Worm (Caenorhabditis elegans) whole organism, young adult: ENCODE results near the gene cdgs-1.

Source experiments
- B0035.1 ChIP-seq: sonication (generic microtip); optimal IDR thresholded peaks from 2 replicates; lab custom pipeline; 2016; ENCODE audit warnings: missing genetic modification characterization, mild to moderate bottlenecking, missing compliant biosample characterization, missing genotype, missing genetic modification reagents
- F22D6.2 ChIP-seq: sonication (generic microtip); optimal IDR thresholded peaks from 2 replicates; lab custom pipeline; 2016; ENCODE audit warnings: mild to moderate bottlenecking, missing genetic modification characterization, missing compliant biosample characterization
- F37B4.10 ChIP-seq: fragments of 200-800 bp; sonication (Bioruptor generic); IDR thresholded peaks from 2 replicates; pipeline ENCODE4 v1.3.6; 2022; ENCODE audit warnings: missing genetic modification characterization, missing compliant biosample characterization
- F39B2.1 ChIP-seq: fragments of 200-800 bp; sonication (Bioruptor generic); IDR thresholded peaks from 2 replicates; pipeline ENCODE4 v1.3.6; 2022; ENCODE audit warnings: missing genetic modification reagents, missing genetic modification characterization, missing compliant biosample characterization
- F52B5.7 ChIP-seq: sonication (generic microtip); optimal IDR thresholded peaks from 2 replicates; lab custom pipeline; 2016; ENCODE audit warnings: mild to moderate bottlenecking, missing genetic modification characterization, missing compliant biosample characterization
- F57C9.4 ChIP-seq: sonication (generic microtip); optimal IDR thresholded peaks from 2 replicates; lab custom pipeline; 2017; ENCODE audit warnings: mild to moderate bottlenecking, missing genetic modification characterization, missing compliant biosample characterization
- ZK185.1 ChIP-seq: sonication (generic microtip); optimal IDR thresholded peaks from 2 replicates; lab custom pipeline; 2016; ENCODE audit warnings: mild to moderate bottlenecking, missing genetic modification characterization, missing compliant biosample characterization; ENCODE audit not compliant: poor library complexity, severe bottlenecking
- akir-1 ChIP-seq: fragments of 200-800 bp; sonication (Bioruptor generic); optimal IDR thresholded peaks from 2 replicates; lab custom pipeline; 2018; ENCODE audit warnings: mild to moderate bottlenecking, missing genetic modification characterization, moderate library complexity, missing compliant biosample characterization
- atf-7 ChIP-seq: sonication (generic microtip); optimal IDR thresholded peaks from 2 replicates; lab custom pipeline; 2017; ENCODE audit warnings: mild to moderate bottlenecking, missing genetic modification characterization, missing compliant biosample characterization
- athp-1 ChIP-seq: sonication (generic microtip); optimal IDR thresholded peaks from 2 replicates; lab custom pipeline; 2017; ENCODE audit warnings: mild to moderate bottlenecking, missing genetic modification characterization, missing compliant biosample characterization
- attf-3 ChIP-seq: fragments of 200-800 bp; sonication (Bioruptor generic); conservative IDR thresholded peaks from 2 replicates; pipeline ENCODE4 v1.3.6; 2022; ENCODE audit warnings: missing genetic modification reagents, missing genetic modification characterization, missing compliant biosample characterization
- ceh-27 ChIP-seq: fragments of 200-800 bp; sonication (Bioruptor generic); optimal IDR thresholded peaks from 2 replicates; lab custom pipeline; 2018; ENCODE audit warnings: mild to moderate bottlenecking, missing genetic modification characterization, moderate library complexity, missing compliant biosample characterization
- ceh-40 ChIP-seq: fragments of 200-800 bp; sonication (Bioruptor generic); IDR thresholded peaks from 2 replicates; pipeline ENCODE4 v1.3.6; 2022; ENCODE audit warnings: missing genetic modification characterization, missing compliant biosample characterization
- dox-1 ChIP-seq: fragments of 200-800 bp; sonication (Bioruptor generic); IDR thresholded peaks from 2 replicates; pipeline ENCODE4 v1.3.6; 2022; ENCODE audit warnings: missing genetic modification reagents, missing genetic modification characterization, missing compliant biosample characterization
- dpl-1 ChIP-seq: fragments of 150-350 bp; optimal IDR thresholded peaks from 2 replicates; lab custom pipeline; 2014; ENCODE audit warnings: missing biosample characterization, missing genetic modification reagents, missing genetic modification characterization
- egl-18 ChIP-seq: fragments of 200-800 bp; sonication (Bioruptor generic); IDR thresholded peaks from 2 replicates; pipeline ENCODE4 v1.3.6; 2022; ENCODE audit warnings: missing genetic modification reagents, missing genetic modification characterization, missing compliant biosample characterization
- egl-44 ChIP-seq: fragments of 200-800 bp; sonication (Bioruptor generic); IDR thresholded peaks from 2 replicates; pipeline ENCODE4 v1.3.6; 2022; ENCODE audit warnings: missing genetic modification reagents, missing genetic modification characterization, missing compliant biosample characterization
- fkh-3 ChIP-seq: sonication (generic microtip); optimal IDR thresholded peaks from 2 replicates; lab custom pipeline; 2016; ENCODE audit warnings: mild to moderate bottlenecking, missing genetic modification characterization, missing compliant biosample characterization
- him-1 ChIP-seq: sonication (generic microtip); optimal IDR thresholded peaks from 2 replicates; lab custom pipeline; 2016; ENCODE audit warnings: missing genotype, missing genetic modification reagents, missing genetic modification characterization, missing compliant biosample characterization
- lin-35 ChIP-seq, 3 experiments: fragments of 150-350 bp in 2 of 3; sonication (generic microtip) in 1 of 3; optimal IDR thresholded peaks; 2 replicates each; lab custom pipeline; 2014 to 2018; ENCODE audit warnings: missing biosample characterization in 3 of 3, missing genetic modification characterization in 3 of 3, missing genetic modification reagents in 3 of 3
- lir-1 ChIP-seq: fragments of 200-800 bp; sonication (Bioruptor generic); conservative IDR thresholded peaks from 2 replicates; pipeline ENCODE4 v1.3.6; 2022; ENCODE audit warnings: missing genetic modification reagents, missing genetic modification characterization, missing compliant biosample characterization
- lsl-1 ChIP-seq: fragments of 200-800 bp; sonication (Bioruptor generic); optimal IDR thresholded peaks from 2 replicates; lab custom pipeline; 2018; ENCODE audit warnings: mild to moderate bottlenecking, missing genetic modification characterization, moderate library complexity, missing compliant biosample characterization
- madf-10 ChIP-seq: sonication (generic microtip); optimal IDR thresholded peaks from 2 replicates; lab custom pipeline; 2016; ENCODE audit warnings: mild to moderate bottlenecking, missing genetic modification characterization, missing compliant biosample characterization
- madf-3 ChIP-seq: fragments of 200-800 bp; sonication (Bioruptor generic); IDR thresholded peaks from 2 replicates; pipeline ENCODE4 v1.3.6; 2022; ENCODE audit warnings: missing genetic modification reagents, missing genetic modification characterization, missing compliant biosample characterization
- madf-6 ChIP-seq: fragments of 200-800 bp; sonication (Bioruptor generic); IDR thresholded peaks from 2 replicates; pipeline ENCODE4 v1.3.6; 2022; ENCODE audit warnings: missing genetic modification reagents, missing genetic modification characterization, missing compliant biosample characterization
- nfya-2 ChIP-seq: fragments of 200-800 bp; sonication (Bioruptor generic); IDR thresholded peaks from 2 replicates; pipeline ENCODE4 v1.3.6; 2022; ENCODE audit warnings: missing genetic modification reagents, missing genetic modification characterization, missing compliant biosample characterization
- nhr-179 ChIP-seq: sonication (generic microtip); optimal IDR thresholded peaks from 2 replicates; lab custom pipeline; 2016; ENCODE audit warnings: mild to moderate bottlenecking, missing genetic modification characterization, missing compliant biosample characterization
- nhr-27 ChIP-seq: fragments of 200-800 bp; sonication (Bioruptor generic); optimal IDR thresholded peaks from 2 replicates; lab custom pipeline; 2018; ENCODE audit warnings: mild to moderate bottlenecking, missing genetic modification characterization, moderate library complexity, missing compliant biosample characterization
- nhr-80 ChIP-seq: sonication (generic microtip); optimal IDR thresholded peaks from 2 replicates; lab custom pipeline; 2016; ENCODE audit warnings: missing genetic modification characterization, missing compliant biosample characterization
- nhr-90 ChIP-seq: sonication (generic microtip); optimal IDR thresholded peaks from 2 replicates; lab custom pipeline; 2016; ENCODE audit warnings: missing genotype, mild to moderate bottlenecking, missing genetic modification characterization, missing compliant biosample characterization
- tbx-9 ChIP-seq: sonication (generic microtip); optimal IDR thresholded peaks from 2 replicates; lab custom pipeline; 2016; ENCODE audit warnings: borderline replicate concordance, missing genetic modification characterization, inconsistent platforms, missing compliant biosample characterization
- tlf-1 ChIP-seq: fragments of 200-800 bp; sonication (Bioruptor generic); optimal IDR thresholded peaks from 2 replicates; lab custom pipeline; 2018; ENCODE audit warnings: mild to moderate bottlenecking, missing genetic modification characterization, missing compliant biosample characterization
- unc-130 ChIP-seq: sonication (generic microtip); optimal IDR thresholded peaks from 2 replicates; lab custom pipeline; 2016; ENCODE audit warnings: missing genetic modification reagents, missing genetic modification characterization, missing compliant biosample characterization
- ztf-26 ChIP-seq: sonication (generic microtip); optimal IDR thresholded peaks from 2 replicates; lab custom pipeline; 2017; ENCODE audit warnings: missing genetic modification characterization, missing compliant biosample characterization
- ztf-28 ChIP-seq: fragments of 200-800 bp; sonication (Bioruptor generic); IDR thresholded peaks from 2 replicates; pipeline ENCODE4 v1.3.6; 2022; ENCODE audit warnings: missing genetic modification reagents, missing genetic modification characterization, missing compliant biosample characterization

Gene cdgs-1

ce11 chrIV:7816402-7817102 is 1.0 kb upstream of the cdgs-1 start (continued):
- TF ChIP-seq egl-18 (GFP tag; lab: Robert Waterston, UW) (no peak), him-1 (peak; percentile 36), B0035.1 (tag; lab: Kevin White, UChicago) (no peak)

ce11 chrIV:7812709-7813108 is 2.8 kb downstream of the cdgs-1 start, which contains the start of gene zgpa-1:
Gene zgpa-1, minus strand, starts transcription at chrIV:7812809.
- TF ChIP-seq nfya-2 (GFP tag; lab: Robert Waterston, UW): no peak
- no peak for TF ChIP-seq F37B4.10 (GFP tag; lab: Robert Waterston, UW)
- TF ChIP-seq B0035.1 (tag; lab: Kevin White, UChicago): no peak
- no peak for TF ChIP-seq ZK185.1 (tag; lab: Kevin White, UChicago)
- no peak for TF ChIP-seq dpl-1 (GFP tag; lab: Kevin White, UChicago)
- no peak for TF ChIP-seq fkh-3 (tag; lab: Kevin White, UChicago)
- no peak for TF ChIP-seq ceh-27 (GFP tag; lab: Kevin White, UChicago)
- TF ChIP-seq F57C9.4 (tag; lab: Kevin White, UChicago): no peak
- TF ChIP-seq F22D6.2 (tag; lab: Kevin White, UChicago): no peak
- no peak for TF ChIP-seq atf-7 (tag; lab: Kevin White, UChicago)
- no peak for TF ChIP-seq him-1
- TF ChIP-seq madf-3: no peak
- no peak for TF ChIP-seq dox-1 (GFP tag; lab: Robert Waterston, UW)
- TF ChIP-seq akir-1 (GFP tag; lab: Kevin White, UChicago): no peak

- no peak for TF ChIP-seq athp-1
Observed at ce11 chrIV:7808583-7808982, 7.0 kb downstream of the cdgs-1 start, which contains the start of gene C33H5.1. Gene C33H5.1, plus strand, starts transcription at chrIV:7808912.

ce11 chrIV:7804740-7805139 is 10.8 kb downstream of the cdgs-1 start, which contains the start of gene C33H5.2:
Gene C33H5.2, plus strand, starts transcription at chrIV:7805040.
- TF ChIP-seq tbx-9 (tag; lab: Kevin White, UChicago) (no peak), nhr-27 (tag; lab: Kevin White, UChicago) (no peak), attf-3 (GFP tag; lab: Robert Waterston, UW) (no peak), F52B5.7 (tag; lab: Kevin White, UChicago) (no peak), lsl-1 (GFP tag; lab: Kevin White, UChicago) (no peak), egl-44 (GFP tag; lab: Robert Waterston, UW) (no peak), madf-10 (tag; lab: Kevin White, UChicago) (no peak), lir-1 (GFP tag; lab: Robert Waterston, UW) (no peak), tlf-1 (GFP tag; lab: Kevin White, UChicago) (no peak), lin-35 (GFP tag; optimal IDR thresholded peaks at IDR 0.05; lab: Kevin White, UChicago) (no peak), ceh-40 (GFP tag; lab: Robert Waterston, UW) (no peak)

DNA sequence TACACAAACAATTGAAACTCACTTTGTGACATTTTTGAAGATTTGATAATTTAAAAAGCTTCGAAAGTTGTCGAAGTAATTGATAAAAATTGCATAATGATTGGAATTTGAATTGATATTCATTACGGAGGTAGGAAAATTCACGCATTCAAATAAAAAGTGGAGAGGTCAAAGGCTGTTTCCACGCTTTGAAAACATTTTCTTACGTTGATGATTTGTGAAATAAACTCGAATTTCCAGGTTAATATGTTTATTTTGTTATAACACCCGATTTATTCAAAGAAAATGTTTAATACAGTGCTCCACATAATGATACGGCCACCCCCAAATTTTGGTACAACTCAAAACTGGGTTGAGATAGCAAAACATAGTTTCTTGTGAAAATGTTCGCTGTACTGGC is 12.3 kb downstream of the cdgs-1 start, which contains the start of gene C33H5.16:
C33H5.16 (minus strand) TSS at position 101 of the 400 bp plus-strand sequence.
- no peak for TF ChIP-seq nhr-179 (tag; lab: Kevin White, UChicago)
- no peak for TF ChIP-seq tbx-9 (tag; lab: Kevin White, UChicago)
- no peak for TF ChIP-seq unc-130 (GFP tag; lab: Kevin White, UChicago)
- TF ChIP-seq ztf-26 (tag; lab: Kevin White, UChicago): no peak
- TF ChIP-seq madf-6: no peak
- no peak for TF ChIP-seq F39B2.1 (GFP tag; lab: Robert Waterston, UW)
- TF ChIP-seq ztf-28 (GFP tag; lab: Robert Waterston, UW): no peak
- TF ChIP-seq nhr-80: no peak
- no peak for TF ChIP-seq nhr-90
- TF ChIP-seq F52B5.7 (tag; lab: Kevin White, UChicago): no peak
